Worm (Caenorhabditis elegans): ENCODE results near the gene E02H1.1.

DNA sequence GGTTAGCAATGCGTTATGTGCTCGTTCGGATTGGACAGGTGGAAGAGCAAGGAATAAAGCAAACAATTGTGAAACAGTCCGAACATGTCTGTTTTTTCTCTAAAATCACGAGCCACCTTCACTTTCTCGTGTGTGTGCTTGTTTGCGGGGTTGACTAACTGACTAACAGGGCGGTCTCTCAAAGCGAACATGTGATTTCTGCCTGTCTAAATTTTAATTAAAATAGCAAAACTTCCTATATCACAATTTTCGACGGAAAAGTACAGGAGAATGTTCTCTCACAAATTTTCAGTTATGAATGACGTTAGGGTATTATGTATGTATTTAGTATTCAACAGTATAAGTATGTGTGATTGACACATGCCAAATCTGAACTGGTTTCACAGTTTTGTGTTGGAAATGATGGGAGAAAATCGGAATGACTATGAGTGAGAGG lies 31.0 kb upstream of the E02H1.1 start:
- TF ChIP-seq nhr-11 (tag; optimal IDR thresholded peaks at IDR 0.05) (no peak), unc-62 (GFP tag; optimal IDR thresholded peaks at IDR 0.05) (no peak), nhr-237 (tag; optimal IDR thresholded peaks at IDR 0.05) (no peak), ceh-28 (tag; optimal IDR thresholded peaks at IDR 0.05) (no peak), ZK546.5 (tag; optimal IDR thresholded peaks at IDR 0.05) (no peak), elt-1 (tag; optimal IDR thresholded peaks at IDR 0.05) (no peak), mdl-1 (tag; optimal IDR thresholded peaks at IDR 0.05) (no peak), unc-39 (tag; optimal IDR thresholded peaks at IDR 0.05) (no peak), ztf-4 (tag; optimal IDR thresholded peaks at IDR 0.05) (no peak), pha-4 (tag; optimal IDR thresholded peaks at IDR 0.05) (peak; percentile 91), elt-2 (tag; optimal IDR thresholded peaks at IDR 0.05) (no peak), nhr-77 (tag; optimal IDR thresholded peaks at IDR 0.05) (no peak)
